Worm (Caenorhabditis elegans): ENCODE data around the gene F58G11.4.

ce11 chrV:13638040-13638439, 34.3 kb upstream of the F58G11.4 start:
- TF ChIP-seq nhr-28 (tag; optimal IDR thresholded peaks at IDR 0.05): no peak
- TF ChIP-seq unc-62 (GFP tag; optimal IDR thresholded peaks at IDR 0.05): no peak

Data from whole organism, mixed stage, embryonic.